Worm (Caenorhabditis elegans) whole organism, L1 larva: ENCODE results near the gene Y81B9A.2.
A peak's percentile ranks its signal among the peaks of the same experiment; 100 is the strongest.

Source experiments
- C04F5.9 ChIP-seq: sonication (generic microtip); optimal IDR thresholded peaks from 2 replicates; lab custom pipeline; 2016; ENCODE audit warnings: missing genetic modification characterization, missing compliant biosample characterization
- aly-2 ChIP-seq: fragments of 150-350 bp; optimal IDR thresholded peaks from 2 replicates; lab custom pipeline; 2014; ENCODE audit warnings: missing biosample characterization, missing genetic modification characterization
- ama-1 ChIP-seq: fragments of 150-350 bp; optimal IDR thresholded peaks from 2 replicates; lab custom pipeline; 2014
- blmp-1 ChIP-seq: fragments of 150-350 bp; optimal IDR thresholded peaks from 2 replicates; lab custom pipeline; 2014; ENCODE audit warnings: missing biosample characterization, missing genetic modification characterization
- ceh-8 ChIP-seq: fragments of 200-800 bp; sonication (Bioruptor generic); optimal IDR thresholded peaks from 2 replicates; lab custom pipeline; 2018; ENCODE audit warnings: mild to moderate bottlenecking, missing genetic modification characterization, moderate library complexity, missing compliant biosample characterization
- ceh-82 ChIP-seq, 3 experiments: fragments of 150-350 bp in 1 of 3; sonication (generic microtip) in 2 of 3; optimal IDR thresholded peaks; 2 replicates each; lab custom pipeline; 2014 to 2017; ENCODE audit warnings: missing biosample characterization in 3 of 3, missing genetic modification characterization in 3 of 3
- ces-1 ChIP-seq: fragments of 150-350 bp; optimal IDR thresholded peaks from 2 replicates; lab custom pipeline; 2014; ENCODE audit warnings: missing biosample characterization, missing genetic modification reagents, missing genetic modification characterization
- dpl-1 ChIP-seq, 3 experiments: fragments of 150-350 bp in 2 of 3; sonication (generic microtip) in 1 of 3; optimal IDR thresholded peaks; 2 replicates each; lab custom pipeline; 2014 to 2017; ENCODE audit warnings: missing biosample characterization in 3 of 3, missing genetic modification characterization in 3 of 3, missing genetic modification reagents in 3 of 3
- efl-1 ChIP-seq, 4 experiments: fragments of 150-350 bp; optimal IDR thresholded peaks in 3 of 4; peaks in 1 of 4; 1 replicate in 1 of 4; 2 replicates in 3 of 4; lab custom pipeline; 2014; ENCODE audit warnings: missing biosample characterization in 2 of 4, missing genetic modification characterization in 2 of 4, missing genetic modification reagents in 2 of 4
- fkh-4 ChIP-seq: sonication (generic microtip); optimal IDR thresholded peaks from 2 replicates; lab custom pipeline; 2016; ENCODE audit warnings: missing compliant biosample characterization, missing genetic modification characterization, borderline replicate concordance
- fos-1 ChIP-seq: fragments of 150-350 bp; optimal IDR thresholded peaks from 2 replicates; lab custom pipeline; 2014; ENCODE audit warnings: missing biosample characterization, missing genetic modification characterization
- grh-1 ChIP-seq: fragments of 200-800 bp; sonication (Bioruptor generic); IDR thresholded peaks from 2 replicates; pipeline ENCODE4 v1.3.6; 2022; ENCODE audit warnings: missing genetic modification reagents, missing genetic modification characterization, missing compliant biosample characterization
- hpl-2 ChIP-seq: fragments of 150-350 bp; optimal IDR thresholded peaks from 2 replicates; lab custom pipeline; 2014; ENCODE audit warnings: missing biosample characterization, missing genetic modification reagents, missing genetic modification characterization
- lin-14 ChIP-seq: fragments of 200-800 bp; sonication (Bioruptor generic); optimal IDR thresholded peaks from 2 replicates; lab custom pipeline; 2018; ENCODE audit warnings: mild to moderate bottlenecking, missing genetic modification characterization, moderate library complexity, missing compliant biosample characterization
- lin-15B ChIP-seq: fragments of 150-350 bp; sonication (generic microtip); optimal IDR thresholded peaks from 3 replicates; lab custom pipeline; 2014; ENCODE audit warnings: missing biosample characterization, missing genetic modification characterization
- lir-3 ChIP-seq: sonication (generic microtip); optimal IDR thresholded peaks from 2 replicates; lab custom pipeline; 2016; ENCODE audit warnings: mild to moderate bottlenecking, missing genetic modification characterization, moderate library complexity, missing compliant biosample characterization; ENCODE audit not compliant: poor library complexity
- lsy-2 ChIP-seq, 2 experiments: fragments of 150-350 bp; optimal IDR thresholded peaks; 2 replicates each; lab custom pipeline; 2014; ENCODE audit warnings: missing biosample characterization in 2 of 2, missing genetic modification characterization in 2 of 2
- mef-2 ChIP-seq: fragments of 150-350 bp; optimal IDR thresholded peaks from 2 replicates; lab custom pipeline; 2014; ENCODE audit warnings: missing biosample characterization, missing genetic modification characterization
- nhr-11 ChIP-seq: fragments of 150-350 bp; optimal IDR thresholded peaks from 2 replicates; lab custom pipeline; 2014; ENCODE audit warnings: missing biosample characterization, missing genetic modification characterization
- nhr-12 ChIP-seq: sonication (generic microtip); optimal IDR thresholded peaks from 2 replicates; lab custom pipeline; 2017; ENCODE audit warnings: missing biosample characterization, missing genetic modification characterization
- nhr-19 ChIP-seq: fragments of 200-800 bp; sonication (Bioruptor generic); conservative IDR thresholded peaks from 2 replicates; pipeline ENCODE4 v1.3.6; 2022; ENCODE audit warnings: missing genetic modification characterization, missing compliant biosample characterization
- nhr-237 ChIP-seq: fragments of 150-350 bp; optimal IDR thresholded peaks from 2 replicates; lab custom pipeline; 2014; ENCODE audit warnings: missing biosample characterization, missing genetic modification characterization
- nhr-28 ChIP-seq: fragments of 150-350 bp; optimal IDR thresholded peaks from 2 replicates; lab custom pipeline; 2014; ENCODE audit warnings: missing biosample characterization, missing genetic modification characterization
- nhr-47 ChIP-seq: sonication (generic microtip); optimal IDR thresholded peaks from 2 replicates; lab custom pipeline; 2016; ENCODE audit warnings: mild to moderate bottlenecking, missing genetic modification characterization, moderate library complexity, missing compliant biosample characterization
- nhr-76 ChIP-seq: sonication (generic microtip); optimal IDR thresholded peaks from 2 replicates; lab custom pipeline; 2017; ENCODE audit warnings: missing biosample characterization, missing genetic modification characterization
- nhr-77 ChIP-seq: fragments of 150-350 bp; optimal IDR thresholded peaks from 2 replicates; lab custom pipeline; 2014; ENCODE audit warnings: missing biosample characterization, missing genetic modification characterization
- nhr-85 ChIP-seq: sonication (generic microtip); peaks from one replicate; lab custom pipeline; 2016; ENCODE audit warnings: missing genetic modification characterization, inconsistent platforms, missing compliant biosample characterization
- pag-3 ChIP-seq: sonication (generic microtip); optimal IDR thresholded peaks from 2 replicates; lab custom pipeline; 2017; ENCODE audit warnings: missing genetic modification characterization, mild to moderate bottlenecking, missing compliant biosample characterization, antibody characterized with exemption, borderline replicate concordance; ENCODE audit not compliant: insufficient read depth
- pqm-1 ChIP-seq: sonication (generic microtip); optimal IDR thresholded peaks from 3 replicates; lab custom pipeline; 2017; ENCODE audit warnings: missing biosample characterization, missing genetic modification characterization
- snu-23 ChIP-seq: sonication (generic microtip); optimal IDR thresholded peaks from 2 replicates; lab custom pipeline; 2016; ENCODE audit warnings: missing genetic modification characterization, missing compliant biosample characterization
- sox-4 ChIP-seq: sonication (generic microtip); optimal IDR thresholded peaks from 2 replicates; lab custom pipeline; 2016; ENCODE audit warnings: missing genetic modification characterization, missing compliant biosample characterization
- sptf-1 ChIP-seq: fragments of 150-350 bp; optimal IDR thresholded peaks from 2 replicates; lab custom pipeline; 2014; ENCODE audit warnings: missing biosample characterization, missing genetic modification characterization
- tbx-2 ChIP-seq: sonication (generic microtip); optimal IDR thresholded peaks from 2 replicates; lab custom pipeline; 2016; ENCODE audit warnings: missing genetic modification characterization, missing compliant biosample characterization
- tlp-1 ChIP-seq: fragments of 150-350 bp; optimal IDR thresholded peaks from 2 replicates; lab custom pipeline; 2014; ENCODE audit warnings: missing biosample characterization, missing genetic modification characterization
- unc-62 ChIP-seq: fragments of 150-350 bp; optimal IDR thresholded peaks from 2 replicates; lab custom pipeline; 2014; ENCODE audit warnings: missing biosample characterization, missing genetic modification reagents, missing genetic modification characterization
- unc-86 ChIP-seq: sonication (generic microtip); optimal IDR thresholded peaks from 2 replicates; lab custom pipeline; 2016; ENCODE audit warnings: missing genetic modification characterization, missing compliant biosample characterization
- unc-98 ChIP-seq: fragments of 200-800 bp; sonication (Bioruptor generic); IDR thresholded peaks from 2 replicates; pipeline ENCODE4 v1.3.6; 2022; ENCODE audit warnings: missing genetic modification characterization, missing compliant biosample characterization
- ztf-4 ChIP-seq: fragments of 150-350 bp; optimal IDR thresholded peaks from 2 replicates; lab custom pipeline; 2014; ENCODE audit warnings: missing biosample characterization, missing genetic modification characterization

Y81B9A.2 gene

ce11 chrX:9170058-9170457 is 13.9 kb upstream of the Y81B9A.2 start:
- no peak for TF ChIP-seq nhr-28 (tag; lab: Kevin White, UChicago)
- no peak for TF ChIP-seq pag-3 (tag; lab: Kevin White, UChicago)
- no peak for TF ChIP-seq nhr-237 (tag; lab: Kevin White, UChicago)
- TF ChIP-seq nhr-85 (tag; lab: Kevin White, UChicago), result no peak
- no peak for TF ChIP-seq fos-1
- no peak for TF ChIP-seq ztf-4
- no peak for TF ChIP-seq nhr-11 (tag; lab: Kevin White, UChicago)
- TF ChIP-seq lin-14 (GFP tag; lab: Kevin White, UChicago), result no peak
- no peak for TF ChIP-seq sox-4 (tag; lab: Kevin White, UChicago)

- TF ChIP-seq fkh-4 (tag; lab: Kevin White, UChicago) (no peak), efl-1 (optimal IDR thresholded peaks at IDR 0.05; lab: Kevin White, UChicago) (no peak), efl-1 (GFP tag; optimal IDR thresholded peaks at IDR 0.05 in 1 of 2; lab: Kevin White, UChicago) (peak in 1 of 2 experiments; percentile 24)
Measured at ce11 chrX:9171241-9171640, 12.7 kb upstream of the Y81B9A.2 start, which contains the start of gene B0563.1. B0563.1 (plus strand) TSS chrX:9171541.

- TF ChIP-seq ceh-8 (GFP tag; lab: Kevin White, UChicago), result no peak
- no peak for TF ChIP-seq sptf-1 (tag; lab: Kevin White, UChicago)
- TF ChIP-seq nhr-19 (GFP tag; lab: Robert Waterston, UW), result no peak
- TF ChIP-seq fos-1, result no peak
- TF ChIP-seq efl-1 (optimal IDR thresholded peaks at IDR 0.05; lab: Kevin White, UChicago), result no peak
- TF ChIP-seq efl-1 (GFP tag; optimal IDR thresholded peaks at IDR 0.05 in 1 of 2; lab: Kevin White, UChicago), result no peak
- TF ChIP-seq lin-14 (GFP tag; lab: Kevin White, UChicago), result no peak
- TF ChIP-seq lin-15B, result no peak
Measured at ce11 chrX:9172278-9172677, 11.7 kb upstream of the Y81B9A.2 start, which contains the start of gene B0563.18. B0563.18 (plus strand) TSS chrX:9172578.

- TF ChIP-seq nhr-12 (tag; lab: Kevin White, UChicago) (no peak), unc-62 (GFP tag; lab: Kevin White, UChicago) (no peak), nhr-77 (tag; lab: Kevin White, UChicago) (no peak), hpl-2 (GFP tag; lab: Kevin White, UChicago) (no peak), fos-1 (no peak), dpl-1 (GFP tag; optimal IDR thresholded peaks at IDR 0.05; lab: Kevin White, UChicago) (no peak), aly-2 (tag; lab: Kevin White, UChicago) (no peak), unc-86 (tag; lab: Kevin White, UChicago) (no peak)
- TF ChIP-seq, all 84 proteins: peak for 0
Measured at ce11 chrX:9172733-9173132, 11.2 kb upstream of the Y81B9A.2 start.

ce11 chrX:9174409-9174808 is 9.5 kb upstream of the Y81B9A.2 start, which contains the start of gene B0563.8:
B0563.8 (minus strand) TSS chrX:9174509.
- TF ChIP-seq mef-2 (tag; lab: Kevin White, UChicago), result no peak
- no peak for TF ChIP-seq nhr-47
- no peak for TF ChIP-seq pqm-1 (tag; lab: Kevin White, UChicago)
- TF ChIP-seq aly-2 (tag; lab: Kevin White, UChicago), result no peak
- TF ChIP-seq ces-1 (GFP tag; lab: Kevin White, UChicago), result no peak
- no peak for TF ChIP-seq unc-86 (tag; lab: Kevin White, UChicago)
- TF ChIP-seq grh-1, result no peak
- TF ChIP-seq tbx-2 (tag; lab: Kevin White, UChicago), result no peak
- TF ChIP-seq tlp-1 (tag; lab: Kevin White, UChicago), result no peak

- no peak for TF ChIP-seq C04F5.9 (tag; lab: Kevin White, UChicago)
- TF ChIP-seq tbx-2 (tag; lab: Kevin White, UChicago), result no peak
- TF ChIP-seq unc-98 (GFP tag; lab: Robert Waterston, UW), result no peak
- TF ChIP-seq lsy-2 (tag; optimal IDR thresholded peaks at IDR 0.05; lab: Kevin White, UChicago), result no peak
- no peak for TF ChIP-seq lir-3
- no peak for TF ChIP-seq ceh-8 (GFP tag; lab: Kevin White, UChicago)
- TF ChIP-seq ceh-82 (tag; optimal IDR thresholded peaks at IDR 0.05; lab: Kevin White, UChicago), result no peak
- TF ChIP-seq nhr-12 (tag; lab: Kevin White, UChicago), result no peak
- no peak for TF ChIP-seq nhr-76
- TF ChIP-seq nhr-28 (tag; lab: Kevin White, UChicago), result no peak
- TF ChIP-seq ama-1 (lab: Kevin White, UChicago), result no peak
- TF ChIP-seq hpl-2 (GFP tag; lab: Kevin White, UChicago), result no peak
- TF ChIP-seq nhr-11 (tag; lab: Kevin White, UChicago), result no peak
- no peak for TF ChIP-seq blmp-1
- no peak for TF ChIP-seq snu-23
Measured at ce11 chrX:9180823-9181222, 3.1 kb upstream of the Y81B9A.2 start, which contains the start of gene Y81B9A.4. Y81B9A.4 (minus strand) TSS chrX:9180923.
